Fruit fly (Drosophila melanogaster) whole organism, embryonic: ENCODE results near the gene CG6927.

ENCODE experiments used
- BEAF-32 ChIP-seq: fragments of 200-800 bp; sonication (Bioruptor generic); optimal IDR thresholded peaks from 3 replicates; lab custom pipeline; 2017; ENCODE audit warnings: missing biosample characterization, missing genetic modification characterization, mild to moderate bottlenecking, moderate library complexity, missing genetic modification reagents
- Bgb ChIP-seq: fragments of 200-800 bp; sonication (Bioruptor generic); IDR thresholded peaks from 2 replicates; pipeline ENCODE4 v1.3.6; 2022; ENCODE audit warnings: missing biosample characterization, missing genetic modification characterization; ENCODE audit not compliant: partially characterized antibody
- CG10654 ChIP-seq: fragments of 200-800 bp; sonication (Bioruptor generic); optimal IDR thresholded peaks from 2 replicates; lab custom pipeline; 2016; ENCODE audit warnings: missing biosample characterization, missing genetic modification characterization
- CG13123 ChIP-seq: fragments of 200-800 bp; sonication (Bioruptor generic); optimal IDR thresholded peaks from 2 replicates; lab custom pipeline; 2016; ENCODE audit warnings: missing biosample characterization, missing genetic modification characterization
- CG14965 ChIP-seq: fragments of 200-800 bp; sonication (Bioruptor generic); optimal IDR thresholded peaks from 2 replicates; lab custom pipeline; 2016; ENCODE audit warnings: missing biosample characterization, missing genetic modification characterization, borderline replicate concordance
- CG16813 ChIP-seq: fragments of 200-800 bp; sonication (Bioruptor generic); IDR thresholded peaks from 3 replicates; pipeline ENCODE4 v1.3.6; 2022; ENCODE audit warnings: missing biosample characterization, missing genetic modification characterization; ENCODE audit not compliant: partially characterized antibody
- CG17186 ChIP-seq: fragments of 200-800 bp; sonication (Bioruptor generic); optimal IDR thresholded peaks from 3 replicates; lab custom pipeline; 2017; ENCODE audit warnings: missing biosample characterization, missing genetic modification reagents, missing genetic modification characterization
- CG30020 ChIP-seq: fragments of 200-800 bp; optimal IDR thresholded peaks from 2 replicates; lab custom pipeline; 2019; ENCODE audit warnings: missing biosample characterization, mild to moderate bottlenecking, missing genetic modification characterization, moderate library complexity
- CG31224 ChIP-seq: fragments of 200-800 bp; sonication (Bioruptor generic); IDR thresholded peaks from 2 replicates; pipeline ENCODE4 v1.3.6; 2022; ENCODE audit warnings: missing biosample characterization, missing genetic modification characterization
- CG3995 ChIP-seq: fragments of 200-800 bp; sonication (Bioruptor generic); optimal IDR thresholded peaks from 3 replicates; lab custom pipeline; 2016; ENCODE audit warnings: missing biosample characterization, missing genetic modification characterization
- CG5953 ChIP-seq: fragments of 200-800 bp; sonication (Bioruptor generic); IDR thresholded peaks from 2 replicates; pipeline ENCODE4 v1.3.6; 2022; ENCODE audit warnings: missing biosample characterization, missing genetic modification characterization
- CG6654 ChIP-seq: fragments of 200-800 bp; sonication (Bioruptor generic); optimal IDR thresholded peaks from 2 replicates; lab custom pipeline; 2017; ENCODE audit warnings: missing biosample characterization, mild to moderate bottlenecking, missing genetic modification characterization
- CG7372 ChIP-seq: fragments of 200-800 bp; sonication (Bioruptor generic); IDR thresholded peaks from 2 replicates; pipeline ENCODE4 v1.3.6; 2022; ENCODE audit warnings: missing biosample characterization, missing genetic modification characterization
- CG9797 ChIP-seq: fragments of 200-800 bp; sonication (Bioruptor generic); optimal IDR thresholded peaks from 3 replicates; lab custom pipeline; 2018; ENCODE audit warnings: missing biosample characterization, mild to moderate bottlenecking, missing genetic modification characterization
- CkIIα-i1 ChIP-seq: fragments of 200-800 bp; sonication (Bioruptor generic); IDR thresholded peaks from 2 replicates; pipeline ENCODE4 v1.3.6; 2022; ENCODE audit warnings: missing biosample characterization, missing genetic modification characterization
- Dfd ChIP-seq, 2 experiments: fragments of >200 bp; optimal IDR thresholded peaks; 2 replicates each; lab custom pipeline; 2017; ENCODE audit warnings: missing biosample characterization in 2 of 2, missing genetic modification characterization in 2 of 2
- Dip3 ChIP-seq: fragments of 200-800 bp; sonication (Bioruptor generic); optimal IDR thresholded peaks from 3 replicates; lab custom pipeline; 2016; ENCODE audit warnings: missing biosample characterization, missing genetic modification characterization
- Dll ChIP-seq: fragments of 200-800 bp; sonication (Bioruptor generic); IDR thresholded peaks from 4 replicates; pipeline ENCODE4 v1.3.6; 2022; ENCODE audit warnings: missing biosample characterization, missing genetic modification characterization; ENCODE audit not compliant: partially characterized antibody
- Dref ChIP-seq: fragments of 200-800 bp; sonication (Bioruptor generic); IDR thresholded peaks from 2 replicates; pipeline ENCODE4 v1.3.6; 2022; ENCODE audit warnings: missing biosample characterization, missing genetic modification characterization
- ERR ChIP-seq: fragments of 200-800 bp; sonication (Bioruptor generic); optimal IDR thresholded peaks from 2 replicates; lab custom pipeline; 2016; ENCODE audit warnings: missing biosample characterization, missing genetic modification characterization
- PHDP ChIP-seq: fragments of 200-800 bp; sonication (Bioruptor generic); optimal IDR thresholded peaks from 3 replicates; lab custom pipeline; 2018; ENCODE audit warnings: missing biosample characterization, mild to moderate bottlenecking, missing genetic modification characterization, moderate library complexity
- Pdp1 ChIP-seq, 2 experiments: fragments of 200-800 bp; sonication (Bioruptor generic); optimal IDR thresholded peaks; 3 replicates each; lab custom pipeline; 2016; ENCODE audit warnings: missing biosample characterization in 2 of 2, missing genetic modification characterization in 2 of 2, mild to moderate bottlenecking in 1 of 2, moderate library complexity in 1 of 2
- Scr ChIP-seq: fragments of 200-800 bp; sonication (Bioruptor generic); IDR thresholded peaks from 2 replicates; pipeline ENCODE4 v1.3.6; 2022; ENCODE audit warnings: missing biosample characterization, missing genetic modification characterization; ENCODE audit not compliant: partially characterized antibody
- Sin3A ChIP-seq: fragments of >200 bp; optimal IDR thresholded peaks from 2 replicates; lab custom pipeline; 2018
- Sry-δ ChIP-seq: fragments of 200-800 bp; sonication (Bioruptor generic); optimal IDR thresholded peaks from 2 replicates; lab custom pipeline; 2016; ENCODE audit warnings: missing biosample characterization, missing genetic modification characterization
- YL-1 ChIP-seq: fragments of 200-800 bp; sonication (Bioruptor generic); optimal IDR thresholded peaks from 3 replicates; lab custom pipeline; 2017; ENCODE audit warnings: missing biosample characterization, mild to moderate bottlenecking, missing genetic modification characterization
- amos ChIP-seq: fragments of 200-800 bp; sonication (Bioruptor generic); IDR thresholded peaks from 2 replicates; pipeline ENCODE4 v1.3.6; 2022; ENCODE audit warnings: missing biosample characterization, missing genetic modification characterization; ENCODE audit not compliant: partially characterized antibody
- ap ChIP-seq: fragments of 200-800 bp; sonication (Bioruptor generic); IDR thresholded peaks from 2 replicates; pipeline ENCODE4 v1.3.6; 2022; ENCODE audit warnings: missing biosample characterization, missing genetic modification characterization
- bbx ChIP-seq: fragments of 200-800 bp; sonication (Bioruptor generic); IDR thresholded peaks from 2 replicates; pipeline ENCODE4 v1.3.6; 2022; ENCODE audit warnings: missing biosample characterization, missing genetic modification characterization; ENCODE audit not compliant: partially characterized antibody
- chm ChIP-seq: fragments of 200-800 bp; sonication (Bioruptor generic); IDR thresholded peaks from 2 replicates; pipeline ENCODE4 v1.3.6; 2022; ENCODE audit warnings: missing biosample characterization, missing genetic modification characterization
- ci ChIP-seq: fragments of 200-800 bp; sonication (Bioruptor generic); IDR thresholded peaks from 3 replicates; pipeline ENCODE4 v1.3.6; 2022; ENCODE audit warnings: missing biosample characterization, missing genetic modification characterization
- crc ChIP-seq: fragments of 200-800 bp; sonication (Bioruptor generic); optimal IDR thresholded peaks from 2 replicates; lab custom pipeline; 2016; ENCODE audit warnings: missing biosample characterization, missing genetic modification characterization
- da ChIP-seq: fragments of 200-800 bp; sonication (Bioruptor generic); optimal IDR thresholded peaks from 2 replicates; lab custom pipeline; 2016; ENCODE audit warnings: missing biosample characterization, missing genetic modification characterization
- danr ChIP-seq: fragments of 200-800 bp; sonication (Bioruptor generic); IDR thresholded peaks from 2 replicates; pipeline ENCODE4 v1.3.6; 2022; ENCODE audit warnings: missing biosample characterization, missing genetic modification characterization
- dimm ChIP-seq: fragments of 200-800 bp; sonication (Bioruptor generic); IDR thresholded peaks from 2 replicates; pipeline ENCODE4 v1.3.6; 2022; ENCODE audit warnings: missing biosample characterization, missing genetic modification characterization
- ftz-f1 ChIP-seq: fragments of 200-800 bp; sonication (Bioruptor generic); optimal IDR thresholded peaks from 2 replicates; lab custom pipeline; 2016; ENCODE audit warnings: missing biosample characterization, missing genetic modification characterization
- gfzf ChIP-seq: fragments of 200-800 bp; sonication (Bioruptor generic); optimal IDR thresholded peaks from 2 replicates; lab custom pipeline; 2016; ENCODE audit warnings: missing biosample characterization, mild to moderate bottlenecking, missing genetic modification characterization, moderate library complexity
- hkb ChIP-seq, 2 experiments: fragments of 200-800 bp in 1 of 2; fragments of >200 bp in 1 of 2; sonication (Bioruptor generic) in 1 of 2; IDR thresholded peaks in 1 of 2; optimal IDR thresholded peaks in 1 of 2; 2 replicates each; pipeline versions ENCODE4 v1.3.6 to Lab custom; 2017 to 2022; ENCODE audit warnings: missing biosample characterization in 1 of 2, missing genetic modification characterization in 1 of 2
- mirr ChIP-seq: fragments of 200-800 bp; sonication (Bioruptor generic); optimal IDR thresholded peaks from 3 replicates; lab custom pipeline; 2018; ENCODE audit warnings: missing biosample characterization, mild to moderate bottlenecking, missing genetic modification characterization
- pros ChIP-seq: fragments of 200-800 bp; sonication (Bioruptor generic); optimal IDR thresholded peaks from 3 replicates; lab custom pipeline; 2019; ENCODE audit warnings: missing biosample characterization, mild to moderate bottlenecking, missing genetic modification characterization, moderate library complexity
- psq ChIP-seq: fragments of 200-800 bp; sonication (Bioruptor generic); optimal IDR thresholded peaks from 2 replicates; lab custom pipeline; 2017; ENCODE audit warnings: missing biosample characterization, missing genetic modification characterization
- pzg ChIP-seq: fragments of 200-800 bp; sonication (Bioruptor generic); optimal IDR thresholded peaks from 3 replicates; lab custom pipeline; 2018; ENCODE audit warnings: missing biosample characterization, mild to moderate bottlenecking, missing genetic modification characterization, moderate library complexity
- row ChIP-seq: fragments of 200-800 bp; sonication (Bioruptor generic); IDR thresholded peaks from 3 replicates; pipeline ENCODE4 v1.3.6; 2022; ENCODE audit warnings: missing biosample characterization, missing genetic modification characterization
- sim ChIP-seq: fragments of 200-800 bp; sonication (Bioruptor generic); IDR thresholded peaks from 2 replicates; pipeline ENCODE4 v1.3.6; 2022; ENCODE audit warnings: missing biosample characterization, missing genetic modification characterization
- slp2 ChIP-seq: fragments of 200-800 bp; sonication (Bioruptor generic); optimal IDR thresholded peaks from 2 replicates; lab custom pipeline; 2016; ENCODE audit warnings: missing biosample characterization, missing genetic modification characterization
- stwl ChIP-seq: fragments of 200-800 bp; sonication (Bioruptor generic); optimal IDR thresholded peaks from 3 replicates; lab custom pipeline; 2018; ENCODE audit warnings: missing biosample characterization, mild to moderate bottlenecking, missing genetic modification characterization, moderate library complexity
- unc-4 ChIP-seq: fragments of 200-800 bp; sonication (Bioruptor generic); IDR thresholded peaks from 2 replicates; pipeline ENCODE4 v1.3.6; 2022; ENCODE audit warnings: missing biosample characterization, missing genetic modification characterization; ENCODE audit not compliant: partially characterized antibody
- yki ChIP-seq: fragments of >200 bp; optimal IDR thresholded peaks from 3 replicates; lab custom pipeline; 2018

The CG6927 gene

dm6 chrX:4937222-4938071 lies 30.7 kb downstream of the CG6927 start (continued):
- peak; percentile 18 for TF ChIP-seq CG3995 (GFP tag; lab: Kevin White, UChicago)
- TF ChIP-seq ftz-f1 (GFP tag; lab: Kevin White, UChicago), result peak; percentile 41
- peak in 1 of 2 experiments; percentile 82 for TF ChIP-seq Pdp1 (GFP tag; optimal IDR thresholded peaks at IDR 0.05; lab: Kevin White, UChicago)
- TF ChIP-seq CG7372 (GFP tag; lab: Robert Waterston, UW), result no peak
- TF ChIP-seq PHDP, result no peak
- no peak for TF ChIP-seq mirr
- TF ChIP-seq YL-1, result peak; percentile 1
- TF ChIP-seq Dll, result 0 out of 4 replicates have a peak, but pooled peaks have one; percentile 38
- TF ChIP-seq, all 482 proteins: peak for 32

dm6 chrX:4938072-4938336 lies 31.3 kb downstream of the CG6927 start, which contains the start of gene CG44774:
Gene CG44774, minus strand, starts transcription at chrX:4938105.
- no peak for TF ChIP-seq Sin3A (lab: Kevin White, UChicago)
- peak; percentile 53 for TF ChIP-seq BEAF-32 (GFP tag; lab: Kevin White, UChicago)
- no peak for TF ChIP-seq chm
- peak; percentile 20; the same call in 1 of the 3 replicates for TF ChIP-seq row
- no peak for TF ChIP-seq ci
- TF ChIP-seq danr (GFP tag; lab: Robert Waterston, UW), result no peak
- no peak for TF ChIP-seq CG10654 (GFP tag; lab: Kevin White, UChicago)
- peak; percentile 1 for TF ChIP-seq CG30020 (tag; lab: Kevin White, UChicago)
- no peak for TF ChIP-seq yki (lab: Kevin White, UChicago)
- no peak for TF ChIP-seq slp2 (GFP tag; lab: Kevin White, UChicago)
- TF ChIP-seq CG17186, result peak; percentile 95
- peak; percentile 18 for TF ChIP-seq stwl (tag; lab: Kevin White, UChicago)
- TF ChIP-seq sim (GFP tag; lab: Robert Waterston, UW), result no peak
- peak; percentile 42; the same call in 1 of the 2 replicates for TF ChIP-seq unc-4
- TF ChIP-seq crc, result no peak
- TF ChIP-seq da (GFP tag; lab: Kevin White, UChicago), result no peak
- TF ChIP-seq Scr (GFP tag; lab: Robert Waterston, UW), result 0 out of 2 replicates have a peak, but pooled peaks have one; percentile 33
- peak; percentile 37 for TF ChIP-seq pzg
- TF ChIP-seq amos, result peak; percentile 42
- TF ChIP-seq CkIIα-i1 (GFP tag; lab: Robert Waterston, UW), result no peak
- TF ChIP-seq pros, result no peak
- no peak for TF ChIP-seq CG14965 (GFP tag; lab: Kevin White, UChicago)
- peak; percentile 39 for TF ChIP-seq Sry-δ (GFP tag; lab: Kevin White, UChicago)
- peak; percentile 24; the same call in 1 of the 2 replicates for TF ChIP-seq bbx (GFP tag; lab: Robert Waterston, UW)
- no peak for TF ChIP-seq Pdp1 (GFP tag; optimal IDR thresholded peaks at IDR 0.05; lab: Kevin White, UChicago)
- peak; percentile 22 for TF ChIP-seq CG9797
- no peak for TF ChIP-seq hkb (optimal IDR thresholded peaks at IDR 0.05; lab: Kevin White, UChicago)
- no peak for TF ChIP-seq hkb (GFP tag; IDR thresholded peaks at IDR 0.05; lab: Robert Waterston, UW)
- 0 out of 4 replicates have a peak, but pooled peaks have one; percentile 7 for TF ChIP-seq Dll
- TF ChIP-seq CG16813 (GFP tag; lab: Robert Waterston, UW), result no peak; the same call in 2 of the 3 replicates
- peak; percentile 52 for TF ChIP-seq Dref
- no peak for TF ChIP-seq ap (GFP tag; lab: Robert Waterston, UW)
- TF ChIP-seq gfzf, result peak; percentile 34
- TF ChIP-seq Bgb (GFP tag; lab: Robert Waterston, UW), result 0 out of 2 replicates have a peak, but pooled peaks have one; percentile 27
- TF ChIP-seq CG6654 (GFP tag; lab: Kevin White, UChicago), result no peak
- TF ChIP-seq dimm (GFP tag; lab: Robert Waterston, UW), result no peak
- TF ChIP-seq Dip3 (GFP tag; lab: Kevin White, UChicago), result no peak
- TF ChIP-seq ERR, result no peak
- no peak for TF ChIP-seq CG31224
- TF ChIP-seq psq, result no peak
- no peak for TF ChIP-seq Dfd (GFP tag; optimal IDR thresholded peaks at IDR 0.05; lab: Kevin White, UChicago)
- TF ChIP-seq CG13123 (GFP tag; lab: Kevin White, UChicago), result no peak
- TF ChIP-seq CG5953 (GFP tag; lab: Robert Waterston, UW), result no peak
